Worm (Caenorhabditis elegans): Measurements from ENCODE around the gene F22F7.12.

DNA sequence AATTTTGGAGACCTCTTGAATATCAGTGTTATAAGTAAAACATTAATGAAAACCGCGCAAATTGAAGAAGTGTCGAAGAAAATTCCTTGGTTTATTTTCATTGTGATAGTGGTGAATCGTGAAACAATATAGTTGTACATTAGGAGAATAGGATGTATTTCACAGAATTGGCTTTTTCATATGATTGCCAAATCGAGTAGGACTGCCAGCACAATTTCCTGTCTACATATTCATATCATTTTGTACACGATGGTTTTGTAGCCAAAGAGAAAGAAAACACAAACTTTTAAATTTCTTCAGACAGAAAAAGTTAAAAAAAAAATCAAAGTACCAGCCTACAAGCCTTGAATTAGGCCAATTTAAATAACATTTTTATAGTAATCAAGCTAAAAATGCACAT, 19.4 kb upstream of the F22F7.12 start, which contains the start of gene str-255:
- TF ChIP-seq hlh-8 (tag; optimal IDR thresholded peaks at IDR 0.05) (no peak), hlh-30 (tag; optimal IDR thresholded peaks at IDR 0.05; ENCODE audit: insufficient read depth) (no peak), ceh-22 (tag; optimal IDR thresholded peaks at IDR 0.05) (no peak), unc-55 (GFP tag; optimal IDR thresholded peaks at IDR 0.05) (no peak), pat-9 (tag; optimal IDR thresholded peaks at IDR 0.05) (no peak), fkh-10 (GFP tag; optimal IDR thresholded peaks at IDR 0.05) (no peak), ama-1 (optimal IDR thresholded peaks at IDR 0.05) (no peak)
